Worm (Caenorhabditis elegans) whole organism, mixed stage, embryonic: ENCODE results near the gene srt-63.

ENCODE experiments used
- M03D4.4 ChIP-seq: sonication (generic microtip); optimal IDR thresholded peaks from 2 replicates; lab custom pipeline; 2017; ENCODE audit warnings: mild to moderate bottlenecking, missing genetic modification characterization, missing compliant biosample characterization
- bed-3 ChIP-seq: fragments of 200-800 bp; sonication (Bioruptor generic); optimal IDR thresholded peaks from 3 replicates; lab custom pipeline; 2018; ENCODE audit warnings: mild to moderate bottlenecking, missing genetic modification characterization, moderate library complexity, missing compliant biosample characterization
- blmp-1 ChIP-seq: fragments of 150-350 bp; optimal IDR thresholded peaks from 2 replicates; lab custom pipeline; 2014; ENCODE audit warnings: missing biosample characterization, missing genetic modification characterization
- ceh-39 ChIP-seq: fragments of 150-350 bp; optimal IDR thresholded peaks from 2 replicates; lab custom pipeline; 2014; ENCODE audit warnings: missing biosample characterization, missing genetic modification characterization
- ceh-43 ChIP-seq: fragments of 200-800 bp; sonication (Bioruptor generic); optimal IDR thresholded peaks from 2 replicates; lab custom pipeline; 2018; ENCODE audit warnings: mild to moderate bottlenecking, missing genetic modification characterization, moderate library complexity, missing compliant biosample characterization
- ceh-83 ChIP-seq: fragments of 200-800 bp; sonication (Bioruptor generic); optimal IDR thresholded peaks from 2 replicates; lab custom pipeline; 2018; ENCODE audit warnings: mild to moderate bottlenecking, missing genetic modification characterization, missing compliant biosample characterization
- ces-1 ChIP-seq: fragments of 150-350 bp; optimal IDR thresholded peaks from 2 replicates; lab custom pipeline; 2014; ENCODE audit warnings: missing biosample characterization, missing genetic modification reagents, missing genetic modification characterization
- cnd-1 ChIP-seq: fragments of 200-800 bp; sonication (Bioruptor generic); optimal IDR thresholded peaks from 2 replicates; lab custom pipeline; 2018; ENCODE audit warnings: mild to moderate bottlenecking, missing genetic modification characterization, missing compliant biosample characterization
- elt-1 ChIP-seq: sonication (generic microtip); optimal IDR thresholded peaks from 2 replicates; lab custom pipeline; 2017; ENCODE audit warnings: missing genetic modification characterization, mild to moderate bottlenecking, missing compliant biosample characterization, antibody characterized with exemption, moderate library complexity, borderline replicate concordance; ENCODE audit not compliant: insufficient read depth
- elt-3 ChIP-seq: fragments of 150-350 bp; optimal IDR thresholded peaks from 2 replicates; lab custom pipeline; 2014; ENCODE audit warnings: missing biosample characterization, missing genetic modification characterization
- flh-1 ChIP-seq: fragments of 200-800 bp; sonication (Bioruptor generic); optimal IDR thresholded peaks from 2 replicates; lab custom pipeline; 2018; ENCODE audit warnings: mild to moderate bottlenecking, missing genetic modification characterization, moderate library complexity, missing compliant biosample characterization
- ham-2 ChIP-seq: fragments of 200-800 bp; sonication (Bioruptor generic); optimal IDR thresholded peaks from 2 replicates; lab custom pipeline; 2018; ENCODE audit warnings: mild to moderate bottlenecking, missing genetic modification characterization, missing compliant biosample characterization
- hlh-1 ChIP-seq: fragments of 150-350 bp; optimal IDR thresholded peaks from 2 replicates; lab custom pipeline; 2014; ENCODE audit warnings: missing biosample characterization, missing genetic modification reagents, missing genetic modification characterization
- lin-13 ChIP-seq: fragments of 150-350 bp; optimal IDR thresholded peaks from 2 replicates; lab custom pipeline; 2014; ENCODE audit warnings: missing biosample characterization, missing genetic modification characterization
- lin-32 ChIP-seq: fragments of 200-800 bp; sonication (Bioruptor generic); optimal IDR thresholded peaks from 2 replicates; lab custom pipeline; 2018; ENCODE audit warnings: mild to moderate bottlenecking, missing genetic modification characterization, missing compliant biosample characterization
- lsy-2 ChIP-seq: fragments of 150-350 bp; optimal IDR thresholded peaks from 2 replicates; lab custom pipeline; 2014; ENCODE audit warnings: missing biosample characterization, missing genetic modification characterization
- mep-1 ChIP-seq: fragments of 150-350 bp; optimal IDR thresholded peaks from 2 replicates; lab custom pipeline; 2017; ENCODE audit warnings: missing biosample characterization, missing genetic modification reagents, missing genetic modification characterization, inconsistent platforms
- mls-2 ChIP-seq: sonication (generic microtip); optimal IDR thresholded peaks from 2 replicates; lab custom pipeline; 2016; ENCODE audit warnings: mild to moderate bottlenecking, missing genetic modification characterization, moderate library complexity, missing compliant biosample characterization
- nhr-12 ChIP-seq: fragments of 150-350 bp; optimal IDR thresholded peaks from 2 replicates; lab custom pipeline; 2014; ENCODE audit warnings: missing biosample characterization, missing genetic modification characterization
- nhr-237 ChIP-seq: fragments of 150-350 bp; optimal IDR thresholded peaks from 2 replicates; lab custom pipeline; 2014; ENCODE audit warnings: missing biosample characterization, missing genetic modification characterization
- nhr-28 ChIP-seq: fragments of 150-350 bp; optimal IDR thresholded peaks from 2 replicates; lab custom pipeline; 2014; ENCODE audit warnings: missing biosample characterization, missing genetic modification characterization
- nhr-76 ChIP-seq: sonication (generic microtip); optimal IDR thresholded peaks from 2 replicates; lab custom pipeline; 2017; ENCODE audit warnings: missing biosample characterization, missing genetic modification characterization
- pha-4 ChIP-seq: fragments of 150-350 bp; optimal IDR thresholded peaks from 2 replicates; lab custom pipeline; 2018; ENCODE audit warnings: missing biosample characterization, missing genetic modification reagents, missing genetic modification characterization
- sem-2 ChIP-seq: fragments of 200-800 bp; sonication (Bioruptor generic); optimal IDR thresholded peaks from 2 replicates; lab custom pipeline; 2018; ENCODE audit warnings: mild to moderate bottlenecking, missing genetic modification characterization, missing compliant biosample characterization
- snpc-4 ChIP-seq: fragments of 150-350 bp; optimal IDR thresholded peaks from 2 replicates; lab custom pipeline; 2014; ENCODE audit warnings: missing biosample characterization, missing genetic modification characterization
- sptf-1 ChIP-seq: sonication (generic microtip); optimal IDR thresholded peaks from 2 replicates; lab custom pipeline; 2017; ENCODE audit warnings: mild to moderate bottlenecking, missing genetic modification characterization, moderate library complexity, missing compliant biosample characterization
- tbx-8 ChIP-seq: fragments of 200-800 bp; sonication (Bioruptor generic); optimal IDR thresholded peaks from 2 replicates; lab custom pipeline; 2018; ENCODE audit warnings: mild to moderate bottlenecking, missing genetic modification characterization, moderate library complexity, missing compliant biosample characterization
- unc-120 ChIP-seq: sonication (generic microtip); optimal IDR thresholded peaks from 2 replicates; lab custom pipeline; 2017; ENCODE audit warnings: missing genetic modification characterization, missing compliant biosample characterization; ENCODE audit not compliant: poor library complexity, severe bottlenecking
- unc-39 ChIP-seq: fragments of 150-350 bp; optimal IDR thresholded peaks from 2 replicates; lab custom pipeline; 2014; ENCODE audit warnings: missing biosample characterization, missing genetic modification characterization
- unc-62 ChIP-seq: fragments of 150-350 bp; optimal IDR thresholded peaks from 2 replicates; lab custom pipeline; 2014; ENCODE audit warnings: missing biosample characterization, missing genetic modification reagents, missing genetic modification characterization
- zip-8 ChIP-seq: fragments of 150-350 bp; optimal IDR thresholded peaks from 2 replicates; lab custom pipeline; 2014; ENCODE audit warnings: missing biosample characterization, missing genetic modification characterization

Gene srt-63

ce11 chrV:3275033-3275432 lies 19.1 kb upstream of the srt-63 start, which contains the start of gene T28A11.3:
TSS of gene T28A11.3 (plus strand) at chrV:3275333.
- TF ChIP-seq flh-1 (GFP tag; lab: Kevin White, UChicago) (no peak), ces-1 (GFP tag; lab: Kevin White, UChicago) (no peak), ceh-83 (GFP tag; lab: Kevin White, UChicago) (no peak), mls-2 (tag; lab: Kevin White, UChicago) (no peak), tbx-8 (no peak)

- TF ChIP-seq sem-2 = no peak
- TF ChIP-seq unc-39 (tag; lab: Kevin White, UChicago) = no peak
- no peak for TF ChIP-seq ceh-83 (GFP tag; lab: Kevin White, UChicago)
- TF ChIP-seq mls-2 (tag; lab: Kevin White, UChicago) = no peak
- no peak for TF ChIP-seq tbx-8
- TF ChIP-seq ham-2 (GFP tag; lab: Kevin White, UChicago) = no peak
- TF ChIP-seq hlh-1 (tag; lab: Kevin White, UChicago) = no peak
- TF ChIP-seq nhr-12 (tag; lab: Kevin White, UChicago) = no peak
- TF ChIP-seq elt-1 (tag; lab: Kevin White, UChicago) = no peak
- no peak for TF ChIP-seq elt-3 (tag; lab: Kevin White, UChicago)
- TF ChIP-seq nhr-76 (tag; lab: Kevin White, UChicago) = no peak
- no peak for TF ChIP-seq M03D4.4 (tag; lab: Kevin White, UChicago)
- no peak for TF ChIP-seq nhr-237 (tag; lab: Kevin White, UChicago)
- TF ChIP-seq snpc-4 (tag; lab: Kevin White, UChicago) = no peak
- TF ChIP-seq ceh-43 (GFP tag; lab: Kevin White, UChicago) = no peak
- TF ChIP-seq pha-4 (tag; lab: Kevin White, UChicago) = no peak
- TF ChIP-seq mep-1 (tag; lab: Kevin White, UChicago) = no peak
- TF ChIP-seq lsy-2 (tag; lab: Kevin White, UChicago) = no peak
These were observed 17.7 kb upstream of the srt-63 start, which contains the start of gene T28A11.4 for ce11 chrV:3273577-3274100. TSS of gene T28A11.4 (plus strand) at chrV:3274050.

ce11 chrV:3273156-3273555 lies 17.2 kb upstream of the srt-63 start, which contains the start of gene T28A11.20:
TSS of gene T28A11.20 (minus strand) at chrV:3273256.
- TF ChIP-seq zip-8 (no peak), tbx-8 (no peak), ceh-83 (GFP tag; lab: Kevin White, UChicago) (no peak), sptf-1 (no peak), nhr-76 (tag; lab: Kevin White, UChicago) (no peak), M03D4.4 (tag; lab: Kevin White, UChicago) (no peak), cnd-1 (tag; lab: Kevin White, UChicago) (no peak), elt-3 (tag; lab: Kevin White, UChicago) (no peak), lin-32 (GFP tag; lab: Kevin White, UChicago) (no peak), elt-1 (tag; lab: Kevin White, UChicago) (no peak), pha-4 (tag; lab: Kevin White, UChicago) (no peak), ham-2 (GFP tag; lab: Kevin White, UChicago) (no peak), bed-3 (GFP tag; lab: Kevin White, UChicago) (no peak)

DNA sequence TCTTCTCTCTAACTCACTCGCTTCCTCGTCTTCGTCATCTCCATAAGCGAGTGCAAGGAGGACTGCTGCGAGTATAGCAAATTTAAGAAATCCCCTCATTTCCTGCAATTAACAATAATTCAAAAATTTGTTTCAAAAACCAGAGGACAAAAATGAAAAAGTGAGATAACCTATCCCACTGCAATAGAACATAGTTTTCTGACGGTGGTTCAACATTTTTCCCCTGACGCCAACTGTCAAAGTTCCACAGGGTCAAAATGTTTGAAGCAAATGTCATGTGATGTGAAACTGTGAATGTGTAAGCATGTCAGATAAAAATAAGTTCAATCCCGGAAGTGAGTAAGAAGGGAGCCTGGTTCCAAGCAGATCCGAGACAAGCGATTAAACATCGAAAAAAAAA lies 13.5 kb upstream of the srt-63 start, which contains the start of gene T28A11.19:
Gene T28A11.19 (minus strand): TSS at position 108 of the 400 bp plus-strand sequence.
- TF ChIP-seq sem-2 = no peak
- no peak for TF ChIP-seq ceh-83 (GFP tag; lab: Kevin White, UChicago)
- TF ChIP-seq elt-3 (tag; lab: Kevin White, UChicago) = no peak
- no peak for TF ChIP-seq sptf-1
- no peak for TF ChIP-seq mls-2 (tag; lab: Kevin White, UChicago)
- no peak for TF ChIP-seq blmp-1
- no peak for TF ChIP-seq snpc-4 (tag; lab: Kevin White, UChicago)
- TF ChIP-seq pha-4 (tag; lab: Kevin White, UChicago) = no peak
- no peak for TF ChIP-seq ceh-43 (GFP tag; lab: Kevin White, UChicago)
- TF ChIP-seq ham-2 (GFP tag; lab: Kevin White, UChicago) = no peak
- TF ChIP-seq tbx-8 = no peak

- TF ChIP-seq cnd-1 (tag; lab: Kevin White, UChicago) = no peak
- no peak for TF ChIP-seq zip-8
- no peak for TF ChIP-seq nhr-28 (tag; lab: Kevin White, UChicago)
- no peak for TF ChIP-seq elt-1 (tag; lab: Kevin White, UChicago)
- TF ChIP-seq mls-2 (tag; lab: Kevin White, UChicago) = no peak
- TF ChIP-seq nhr-76 (tag; lab: Kevin White, UChicago) = no peak
- no peak for TF ChIP-seq nhr-12 (tag; lab: Kevin White, UChicago)
- TF ChIP-seq snpc-4 (tag; lab: Kevin White, UChicago) = no peak
- TF ChIP-seq unc-62 (GFP tag; lab: Kevin White, UChicago) = no peak
- TF ChIP-seq M03D4.4 (tag; lab: Kevin White, UChicago) = no peak
- no peak for TF ChIP-seq lin-13 (tag; lab: Kevin White, UChicago)
- no peak for TF ChIP-seq ceh-83 (GFP tag; lab: Kevin White, UChicago)
- no peak for TF ChIP-seq unc-120 (tag; lab: Kevin White, UChicago)
- no peak for TF ChIP-seq ceh-39
- TF ChIP-seq elt-3 (tag; lab: Kevin White, UChicago) = no peak
- TF ChIP-seq mep-1 (tag; lab: Kevin White, UChicago) = no peak
These were observed 12.0 kb upstream of the srt-63 start, which contains the start of gene T28A11.18 for ce11 chrV:3267950-3268349. TSS of gene T28A11.18 (minus strand) at chrV:3268050.
